Worm (Caenorhabditis elegans) whole organism, L2 larva: Measurements from ENCODE around the gene acr-8.

Experiments used
- ama-1 ChIP-seq: fragments of 150-350 bp; optimal IDR thresholded peaks from 2 replicates; lab custom pipeline; 2018; ENCODE audit warnings: inconsistent platforms
- ceh-82 ChIP-seq: fragments of 150-350 bp; optimal IDR thresholded peaks from 2 replicates; lab custom pipeline; 2014; ENCODE audit warnings: missing biosample characterization, missing genetic modification characterization
- elt-1 ChIP-seq: fragments of 150-350 bp; optimal IDR thresholded peaks from 2 replicates; lab custom pipeline; 2014; ENCODE audit warnings: missing biosample characterization, missing genetic modification characterization
- fos-1 ChIP-seq: fragments of 150-350 bp; optimal IDR thresholded peaks from 2 replicates; lab custom pipeline; 2014; ENCODE audit warnings: missing biosample characterization, missing genetic modification characterization
- gmeb-1 ChIP-seq: fragments of 150-350 bp; optimal IDR thresholded peaks from 2 replicates; lab custom pipeline; 2014; ENCODE audit warnings: missing biosample characterization, missing genetic modification characterization
- mdl-1 ChIP-seq, 2 experiments: fragments of 150-350 bp in 1 of 2; sonication (generic microtip) in 1 of 2; optimal IDR thresholded peaks; 2 replicates each; lab custom pipeline; 2017; ENCODE audit warnings: missing biosample characterization in 2 of 2, missing genetic modification characterization in 2 of 2
- nhr-10 ChIP-seq: sonication (generic microtip); optimal IDR thresholded peaks from 2 replicates; lab custom pipeline; 2017; ENCODE audit warnings: missing biosample characterization, missing genetic modification characterization
- nhr-11 ChIP-seq: fragments of 150-350 bp; optimal IDR thresholded peaks from 2 replicates; lab custom pipeline; 2014; ENCODE audit warnings: missing biosample characterization, missing genetic modification characterization
- nhr-237 ChIP-seq: fragments of 150-350 bp; optimal IDR thresholded peaks from 2 replicates; lab custom pipeline; 2014; ENCODE audit warnings: missing biosample characterization, missing genetic modification characterization
- peb-1 ChIP-seq: fragments of 150-350 bp; optimal IDR thresholded peaks from 2 replicates; lab custom pipeline; 2014; ENCODE audit warnings: missing biosample characterization, missing genetic modification characterization
- unc-39 ChIP-seq: fragments of 150-350 bp; optimal IDR thresholded peaks from 2 replicates; lab custom pipeline; 2014; ENCODE audit warnings: missing biosample characterization, missing genetic modification characterization
- ztf-4 ChIP-seq: fragments of 150-350 bp; optimal IDR thresholded peaks from 2 replicates; lab custom pipeline; 2014; ENCODE audit warnings: missing biosample characterization, missing genetic modification characterization

ce11 chrX:10428557-10428956, 16.0 kb downstream of the acr-8 start, which contains the start of gene mig-15:
- TF ChIP-seq elt-1 (tag; lab: Kevin White, UChicago) (no peak), ztf-4 (no peak), fos-1 (no peak), mdl-1 (tag; optimal IDR thresholded peaks at IDR 0.05; lab: Kevin White, UChicago) (no peak), unc-39 (no peak), ceh-82 (tag; lab: Kevin White, UChicago) (no peak), nhr-10 (no peak), peb-1 (tag; lab: Kevin White, UChicago) (no peak), nhr-11 (no peak), gmeb-1 (tag; lab: Kevin White, UChicago) (no peak), ama-1 (lab: Kevin White, UChicago) (no peak), nhr-237 (tag; lab: Kevin White, UChicago) (no peak)
